Worm (Caenorhabditis elegans): ENCODE data around the gene srg-22.

srg-22 gene

DNA sequence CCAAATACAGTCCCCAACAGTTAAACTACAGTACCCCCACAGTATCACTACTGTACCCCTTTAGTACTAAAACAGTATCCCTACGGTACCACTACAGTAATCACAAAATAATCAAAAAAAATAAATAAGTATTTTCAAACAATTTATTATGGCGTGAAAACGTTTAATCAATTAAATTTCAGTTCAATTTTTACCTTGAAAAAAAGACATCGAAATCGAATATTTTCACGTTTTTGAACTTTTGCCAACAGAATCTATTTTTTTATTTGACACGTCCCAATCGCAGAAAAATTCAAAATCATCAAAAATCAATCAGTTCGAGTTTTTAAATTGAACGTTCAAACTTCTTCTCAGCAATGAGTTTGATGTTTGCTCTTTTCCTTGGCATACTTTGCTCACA, 20.7 kb upstream of the srg-22 start, which contains the start of gene clec-123:
TSS of gene clec-123 (plus strand) at position 301 of the 400 bp plus-strand sequence.
- TF ChIP-seq eor-1 (tag; optimal IDR thresholded peaks at IDR 0.05) (no peak), fos-1 (tag; optimal IDR thresholded peaks at IDR 0.05) (no peak)

- TF ChIP-seq lin-15B (tag; optimal IDR thresholded peaks at IDR 0.05) = no peak
- peak; percentile 32 for TF ChIP-seq snpc-4 (tag; optimal IDR thresholded peaks at IDR 0.05)
Observed at ce11 chrII:3113289-3113688, 20.0 kb upstream of the srg-22 start.

DNA sequence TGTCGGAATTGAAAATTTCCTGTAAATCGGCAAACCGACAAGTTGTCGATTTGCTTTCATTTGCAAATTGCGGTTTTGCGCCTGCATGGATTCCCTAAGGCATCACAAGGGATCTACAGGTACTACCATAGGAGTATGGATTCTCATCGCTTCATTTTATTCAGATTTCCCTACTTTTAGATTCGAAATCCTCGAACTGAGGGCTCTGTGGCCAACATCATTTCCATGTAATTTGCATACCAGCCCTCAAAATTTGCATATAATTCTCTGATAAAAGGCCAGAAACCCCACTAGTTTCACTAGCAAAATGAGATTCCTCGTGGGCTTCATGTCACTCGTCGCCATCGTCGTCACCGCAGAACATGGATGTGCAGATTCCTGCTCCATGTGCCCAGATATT, 19.1 kb upstream of the srg-22 start, which contains the start of gene Y25C1A.2:
TSS of gene Y25C1A.2 (plus strand) at position 301 of the 400 bp plus-strand sequence.
- TF ChIP-seq zag-1 (tag; optimal IDR thresholded peaks at IDR 0.05) (no peak), ama-1 (optimal IDR thresholded peaks at IDR 0.05) (no peak), nhr-23 (tag; optimal IDR thresholded peaks at IDR 0.05) (no peak), ztf-11 (tag; optimal IDR thresholded peaks at IDR 0.05) (no peak), sea-2 (GFP tag; optimal IDR thresholded peaks at IDR 0.05) (no peak), nhr-25 (tag; optimal IDR thresholded peaks at IDR 0.05) (no peak), daf-12 (tag; optimal IDR thresholded peaks at IDR 0.05) (no peak), snpc-4 (tag; optimal IDR thresholded peaks at IDR 0.05) (no peak), nhr-12 (tag; optimal IDR thresholded peaks at IDR 0.05) (no peak), fos-1 (tag; optimal IDR thresholded peaks at IDR 0.05) (no peak)

- TF ChIP-seq elt-2 (tag; optimal IDR thresholded peaks at IDR 0.05) = peak; percentile 1
- TF ChIP-seq nhr-67 (tag; optimal IDR thresholded peaks at IDR 0.05) = no peak
Observed at ce11 chrII:3111147-3111546, 17.9 kb upstream of the srg-22 start, which contains the start of gene Y25C1A.13. Gene Y25C1A.13, minus strand, starts transcription at chrII:3111247.

ce11 chrII:3110099-3110498, 16.8 kb upstream of the srg-22 start:
- TF ChIP-seq elt-3 (tag; optimal IDR thresholded peaks at IDR 0.05) = no peak
- no peak for TF ChIP-seq nhr-237 (tag; optimal IDR thresholded peaks at IDR 0.05)
- no peak for TF ChIP-seq daf-12 (tag; optimal IDR thresholded peaks at IDR 0.05)
- no peak for TF ChIP-seq unc-62 (GFP tag; optimal IDR thresholded peaks at IDR 0.05)
- TF ChIP-seq jun-1 (tag; optimal IDR thresholded peaks at IDR 0.05) = no peak
- TF ChIP-seq nhr-25 (tag; optimal IDR thresholded peaks at IDR 0.05) = no peak
- TF ChIP-seq zag-1 (tag; optimal IDR thresholded peaks at IDR 0.05) = no peak
- TF ChIP-seq ceh-28 (tag; optimal IDR thresholded peaks at IDR 0.05) = no peak
- TF ChIP-seq mdl-1 (tag; optimal IDR thresholded peaks at IDR 0.05) = no peak
- TF ChIP-seq ceh-9 (tag; optimal IDR thresholded peaks at IDR 0.05) = no peak
- TF ChIP-seq nhr-23 (tag; optimal IDR thresholded peaks at IDR 0.05) = no peak
- no peak for TF ChIP-seq nhr-76 (tag; optimal IDR thresholded peaks at IDR 0.05)
- TF ChIP-seq ama-1 (optimal IDR thresholded peaks at IDR 0.05) = no peak
- no peak for TF ChIP-seq fkh-10 (GFP tag; optimal IDR thresholded peaks at IDR 0.05)
- no peak for TF ChIP-seq ceh-16 (tag; optimal IDR thresholded peaks at IDR 0.05)
- no peak for TF ChIP-seq aly-2 (tag; optimal IDR thresholded peaks at IDR 0.05)

DNA sequence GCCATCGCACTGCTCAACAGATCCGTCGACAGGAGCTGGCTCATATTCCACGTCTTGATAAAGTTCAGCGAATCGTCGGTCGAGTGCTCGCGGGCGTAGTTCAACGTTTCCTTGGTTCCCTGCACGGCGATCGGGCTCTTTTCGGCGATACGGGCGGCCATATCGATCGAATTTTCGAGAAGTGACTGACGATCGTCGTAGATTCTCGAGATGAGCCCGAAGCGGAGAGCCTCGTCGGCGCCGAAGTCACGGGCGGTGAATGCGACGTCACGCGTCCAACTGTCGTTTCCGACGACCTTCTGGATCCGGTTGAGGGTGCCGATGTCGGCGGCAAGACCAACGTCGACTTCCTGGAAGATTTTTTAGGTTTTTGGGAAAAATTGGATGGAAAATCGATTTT, 16.3 kb upstream of the srg-22 start:
- no peak for TF ChIP-seq ztf-11 (tag; optimal IDR thresholded peaks at IDR 0.05)
- no peak for TF ChIP-seq elt-3 (tag; optimal IDR thresholded peaks at IDR 0.05)
- TF ChIP-seq ceh-28 (tag; optimal IDR thresholded peaks at IDR 0.05) = no peak
- no peak for TF ChIP-seq skn-1 (tag; optimal IDR thresholded peaks at IDR 0.05)
- no peak for TF ChIP-seq fos-1 (tag; optimal IDR thresholded peaks at IDR 0.05)
- no peak for TF ChIP-seq ceh-82 (tag; optimal IDR thresholded peaks at IDR 0.05)
- TF ChIP-seq nhr-77 (tag; optimal IDR thresholded peaks at IDR 0.05) = no peak
- no peak for TF ChIP-seq ZK546.5 (tag; optimal IDR thresholded peaks at IDR 0.05)
- no peak for TF ChIP-seq elt-2 (tag; optimal IDR thresholded peaks at IDR 0.05)
- TF ChIP-seq sea-2 (GFP tag; optimal IDR thresholded peaks at IDR 0.05) = no peak
- no peak for TF ChIP-seq jun-1 (tag; optimal IDR thresholded peaks at IDR 0.05)
- no peak for TF ChIP-seq fkh-10 (GFP tag; optimal IDR thresholded peaks at IDR 0.05)
- no peak for TF ChIP-seq ceh-16 (tag; optimal IDR thresholded peaks at IDR 0.05)
- no peak for TF ChIP-seq eor-1 (tag; optimal IDR thresholded peaks at IDR 0.05)
- TF ChIP-seq daf-12 (tag; optimal IDR thresholded peaks at IDR 0.05) = no peak
- TF ChIP-seq tbx-2 (tag; optimal IDR thresholded peaks at IDR 0.05) = no peak
- TF ChIP-seq hmg-11 (tag; optimal IDR thresholded peaks at IDR 0.05) = no peak
- no peak for TF ChIP-seq nhr-237 (tag; optimal IDR thresholded peaks at IDR 0.05)

DNA sequence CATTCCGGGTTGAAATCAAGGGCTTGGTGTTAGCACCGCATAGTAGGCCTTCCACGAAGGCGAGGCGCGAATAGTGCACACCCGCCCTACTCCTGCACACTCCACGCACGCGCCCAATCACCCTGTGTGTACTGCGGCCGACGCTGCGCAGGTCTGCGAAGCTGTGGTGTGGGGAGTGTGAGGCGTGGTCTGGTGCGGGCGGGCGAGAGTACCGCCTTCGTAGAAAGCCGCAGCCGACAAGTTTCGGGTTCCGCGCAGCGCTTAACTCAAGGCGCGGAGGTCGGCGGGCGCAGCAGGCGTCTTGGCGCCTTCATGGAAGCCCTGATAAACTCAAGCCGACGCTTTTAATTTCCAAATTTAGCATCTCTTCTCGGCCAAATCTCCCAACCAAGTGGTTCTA, 14.8 kb upstream of the srg-22 start:
- no peak for TF ChIP-seq nhr-11 (tag; optimal IDR thresholded peaks at IDR 0.05)
- TF ChIP-seq R02D3.7 (tag; optimal IDR thresholded peaks at IDR 0.05) = no peak
- TF ChIP-seq mml-1 (tag; optimal IDR thresholded peaks at IDR 0.05) = no peak
- TF ChIP-seq nhr-28 (tag; optimal IDR thresholded peaks at IDR 0.05) = no peak
- no peak for TF ChIP-seq hmg-11 (tag; optimal IDR thresholded peaks at IDR 0.05)
- no peak for TF ChIP-seq pqm-1 (tag; optimal IDR thresholded peaks at IDR 0.05)
- TF ChIP-seq tbx-2 (tag; optimal IDR thresholded peaks at IDR 0.05) = no peak
- TF ChIP-seq unc-62 (GFP tag; optimal IDR thresholded peaks at IDR 0.05) = no peak
- no peak for TF ChIP-seq nhr-77 (tag; optimal IDR thresholded peaks at IDR 0.05)
- TF ChIP-seq ztf-11 (tag; optimal IDR thresholded peaks at IDR 0.05) = no peak
- no peak for TF ChIP-seq fos-1 (tag; optimal IDR thresholded peaks at IDR 0.05)
- no peak for TF ChIP-seq nhr-12 (tag; optimal IDR thresholded peaks at IDR 0.05)
- TF ChIP-seq ztf-4 (tag; optimal IDR thresholded peaks at IDR 0.05) = no peak
- no peak for TF ChIP-seq ceh-9 (tag; optimal IDR thresholded peaks at IDR 0.05)
- no peak for TF ChIP-seq unc-39 (tag; optimal IDR thresholded peaks at IDR 0.05)
- TF ChIP-seq nhr-43 (tag; optimal IDR thresholded peaks at IDR 0.05; ENCODE audit: poor library complexity, severe bottlenecking) = no peak
- TF ChIP-seq nhr-23 (tag; optimal IDR thresholded peaks at IDR 0.05) = no peak
- TF ChIP-seq aly-2 (tag; optimal IDR thresholded peaks at IDR 0.05) = no peak
